Fruit fly (Drosophila melanogaster) whole organism, embryonic: ENCODE measurements around the gene mRpL37.

Experiments
- Abd-B ChIP-seq: fragments of 200-800 bp; sonication (Bioruptor generic); optimal IDR thresholded peaks from 2 replicates; lab custom pipeline; 2018; ENCODE audit warnings: missing biosample characterization, mild to moderate bottlenecking, missing genetic modification characterization, moderate library complexity
- Blimp-1 ChIP-seq: fragments of 200-800 bp; sonication (Bioruptor generic); optimal IDR thresholded peaks from 3 replicates; lab custom pipeline; 2018; ENCODE audit warnings: missing biosample characterization, missing genetic modification characterization, mild to moderate bottlenecking, moderate library complexity, missing genetic modification reagents
- CG10979 ChIP-seq: fragments of 200-800 bp; sonication (Bioruptor generic); optimal IDR thresholded peaks from 2 replicates; lab custom pipeline; 2018; ENCODE audit warnings: missing biosample characterization, mild to moderate bottlenecking, missing genetic modification characterization, moderate library complexity
- CG12104 ChIP-seq: fragments of 200-800 bp; sonication (Bioruptor generic); optimal IDR thresholded peaks from 3 replicates; lab custom pipeline; 2016; ENCODE audit warnings: missing biosample characterization, missing genetic modification characterization
- CG12155 ChIP-seq: fragments of 200-800 bp; sonication (Bioruptor generic); optimal IDR thresholded peaks from 3 replicates; lab custom pipeline; 2016; ENCODE audit warnings: missing biosample characterization, missing genetic modification characterization
- CG15073 ChIP-seq: fragments of 200-800 bp; sonication (Bioruptor generic); optimal IDR thresholded peaks from 2 replicates; lab custom pipeline; 2016; ENCODE audit warnings: missing biosample characterization, missing genetic modification characterization
- CG15269 ChIP-seq: fragments of 200-800 bp; sonication (Bioruptor generic); optimal IDR thresholded peaks from 2 replicates; lab custom pipeline; 2018; ENCODE audit warnings: missing biosample characterization, mild to moderate bottlenecking, missing genetic modification characterization, moderate library complexity
- CG16813 ChIP-seq: fragments of 200-800 bp; sonication (Bioruptor generic); IDR thresholded peaks from 3 replicates; pipeline ENCODE4 v1.3.6; 2022; ENCODE audit warnings: missing biosample characterization, missing genetic modification characterization; ENCODE audit not compliant: partially characterized antibody
- CG17186 ChIP-seq: fragments of 200-800 bp; sonication (Bioruptor generic); optimal IDR thresholded peaks from 3 replicates; lab custom pipeline; 2017; ENCODE audit warnings: missing biosample characterization, missing genetic modification reagents, missing genetic modification characterization
- CG18262 ChIP-seq: fragments of 200-800 bp; optimal IDR thresholded peaks from 3 replicates; lab custom pipeline; 2019; ENCODE audit warnings: missing biosample characterization, mild to moderate bottlenecking, missing genetic modification characterization, moderate library complexity
- CG2120 ChIP-seq: fragments of 200-800 bp; sonication (Bioruptor generic); optimal IDR thresholded peaks from 3 replicates; lab custom pipeline; 2016; ENCODE audit warnings: missing biosample characterization, missing genetic modification characterization
- CG2202 ChIP-seq: fragments of 200-800 bp; sonication (Bioruptor generic); optimal IDR thresholded peaks from 2 replicates; lab custom pipeline; 2018; ENCODE audit warnings: missing biosample characterization, mild to moderate bottlenecking, missing genetic modification characterization
- CG2712 ChIP-seq: fragments of 200-800 bp; optimal IDR thresholded peaks from 3 replicates; lab custom pipeline; 2019; ENCODE audit warnings: missing biosample characterization, mild to moderate bottlenecking, missing genetic modification characterization, moderate library complexity
- CG31388 ChIP-seq: fragments of 200-800 bp; sonication (Bioruptor generic); optimal IDR thresholded peaks from 2 replicates; lab custom pipeline; 2016; ENCODE audit warnings: missing biosample characterization, missing genetic modification characterization
- CG3995 ChIP-seq: fragments of 200-800 bp; sonication (Bioruptor generic); optimal IDR thresholded peaks from 3 replicates; lab custom pipeline; 2016; ENCODE audit warnings: missing biosample characterization, missing genetic modification characterization
- CG4424 ChIP-seq: fragments of 200-800 bp; sonication (Bioruptor generic); optimal IDR thresholded peaks from 3 replicates; lab custom pipeline; 2016; ENCODE audit warnings: missing biosample characterization, missing genetic modification characterization
- CG4617 ChIP-seq: fragments of 200-800 bp; sonication (Bioruptor generic); optimal IDR thresholded peaks from 3 replicates; lab custom pipeline; 2016; ENCODE audit warnings: missing biosample characterization, missing genetic modification characterization, borderline replicate concordance
- CG5180 ChIP-seq: fragments of 200-800 bp; sonication (Bioruptor generic); optimal IDR thresholded peaks from 3 replicates; lab custom pipeline; 2017; ENCODE audit warnings: missing biosample characterization, missing genetic modification characterization, mild to moderate bottlenecking, moderate library complexity, missing genetic modification reagents
- CG6654 ChIP-seq: fragments of 200-800 bp; sonication (Bioruptor generic); optimal IDR thresholded peaks from 2 replicates; lab custom pipeline; 2017; ENCODE audit warnings: missing biosample characterization, mild to moderate bottlenecking, missing genetic modification characterization
- CG6689 ChIP-seq: fragments of 200-800 bp; sonication (Bioruptor generic); IDR thresholded peaks from 2 replicates; pipeline ENCODE4 v1.3.6; 2022; ENCODE audit warnings: missing biosample characterization, missing genetic modification characterization
- CG6791 ChIP-seq: fragments of 200-800 bp; sonication (Bioruptor generic); IDR thresholded peaks from 3 replicates; pipeline ENCODE4 v1.3.6; 2022; ENCODE audit warnings: missing biosample characterization, missing genetic modification characterization; ENCODE audit not compliant: partially characterized antibody
- CTCF ChIP-seq: fragments of 200-800 bp; sonication (Bioruptor generic); optimal IDR thresholded peaks from 2 replicates; lab custom pipeline; 2017; ENCODE audit warnings: missing biosample characterization, mild to moderate bottlenecking, missing genetic modification characterization, moderate library complexity
- H2.0 ChIP-seq: fragments of 200-800 bp; sonication (Bioruptor generic); IDR thresholded peaks from 2 replicates; pipeline ENCODE4 v1.3.6; 2022; ENCODE audit warnings: missing biosample characterization, missing genetic modification characterization
- Hmr ChIP-seq: fragments of 200-800 bp; sonication (Bioruptor generic); optimal IDR thresholded peaks from 3 replicates; lab custom pipeline; 2017; ENCODE audit warnings: mild to moderate bottlenecking, missing biosample characterization, missing genetic modification reagents, missing genetic modification characterization
- Neu2 ChIP-seq: fragments of 200-800 bp; sonication (Bioruptor generic); optimal IDR thresholded peaks from 3 replicates; lab custom pipeline; 2016; ENCODE audit warnings: missing biosample characterization, missing genetic modification characterization, borderline replicate concordance
- Optix ChIP-seq: fragments of 200-800 bp; sonication (Bioruptor generic); IDR thresholded peaks from 3 replicates; pipeline ENCODE4 v1.3.6; 2022; ENCODE audit warnings: missing biosample characterization, missing genetic modification characterization
- Ravus ChIP-seq: fragments of 200-800 bp; sonication (Bioruptor generic); IDR thresholded peaks from 2 replicates; pipeline ENCODE4 v1.3.6; 2022; ENCODE audit warnings: missing biosample characterization, missing genetic modification characterization
- Ssrp ChIP-seq: fragments of 200-800 bp; sonication (Bioruptor generic); optimal IDR thresholded peaks from 2 replicates; lab custom pipeline; 2018; ENCODE audit warnings: missing biosample characterization, mild to moderate bottlenecking, missing genetic modification characterization, moderate library complexity
- Stat92E ChIP-seq, 3 experiments: fragments of >200 bp in 2 of 3; fragments of 200-800 bp in 1 of 3; sonication (Bioruptor generic) in 1 of 3; optimal IDR thresholded peaks; 2 replicates each; lab custom pipeline; 2017 to 2019; ENCODE audit warnings: missing biosample characterization in 3 of 3, missing genetic modification characterization in 3 of 3, mild to moderate bottlenecking in 1 of 3, moderate library complexity in 1 of 3
- Xrp1 ChIP-seq: fragments of 200-800 bp; sonication (Bioruptor generic); IDR thresholded peaks from 2 replicates; pipeline ENCODE4 v1.3.6; 2022; ENCODE audit warnings: missing biosample characterization, missing genetic modification characterization
- al ChIP-seq: fragments of 200-800 bp; sonication (Bioruptor generic); IDR thresholded peaks from 2 replicates; pipeline ENCODE4 v1.3.6; 2022; ENCODE audit warnings: missing biosample characterization, missing genetic modification characterization
- ase ChIP-seq: fragments of 200-800 bp; sonication (Bioruptor generic); IDR thresholded peaks from 3 replicates; pipeline ENCODE4 v1.3.6; 2022; ENCODE audit warnings: missing biosample characterization, missing genetic modification characterization
- bsh ChIP-seq, 2 experiments: fragments of 200-800 bp; sonication (Bioruptor generic); optimal IDR thresholded peaks; 2 replicates each; lab custom pipeline; 2017 to 2018; ENCODE audit warnings: mild to moderate bottlenecking in 2 of 2, missing biosample characterization in 2 of 2, missing genetic modification characterization in 2 of 2, moderate library complexity in 1 of 2
- chn ChIP-seq: fragments of 200-800 bp; sonication (Bioruptor generic); optimal IDR thresholded peaks from 2 replicates; lab custom pipeline; 2016; ENCODE audit warnings: missing biosample characterization, missing genetic modification characterization
- dmrt99B ChIP-seq: fragments of 200-800 bp; sonication (Bioruptor generic); optimal IDR thresholded peaks from 2 replicates; lab custom pipeline; 2018; ENCODE audit warnings: missing biosample characterization, mild to moderate bottlenecking, missing genetic modification characterization, moderate library complexity
- dysf ChIP-seq: fragments of 200-800 bp; sonication (Bioruptor generic); IDR thresholded peaks from 3 replicates; pipeline ENCODE4 v1.3.6; 2022; ENCODE audit warnings: missing biosample characterization, missing genetic modification characterization
- esg ChIP-seq: fragments of 200-800 bp; sonication (Bioruptor generic); conservative IDR thresholded peaks from 2 replicates; pipeline ENCODE4 v1.3.6; 2022; ENCODE audit warnings: missing biosample characterization, missing genetic modification characterization
- fd3F ChIP-seq: fragments of 200-800 bp; sonication (Bioruptor generic); optimal IDR thresholded peaks from 2 replicates; lab custom pipeline; 2018; ENCODE audit warnings: missing biosample characterization, mild to moderate bottlenecking, missing genetic modification characterization, moderate library complexity
- kah ChIP-seq: fragments of 200-800 bp; sonication (Bioruptor generic); optimal IDR thresholded peaks from 2 replicates; lab custom pipeline; 2018; ENCODE audit warnings: missing biosample characterization, mild to moderate bottlenecking, missing genetic modification characterization
- kay ChIP-seq: fragments of 200-800 bp; sonication (Bioruptor generic); optimal IDR thresholded peaks from 2 replicates; lab custom pipeline; 2016; ENCODE audit warnings: missing biosample characterization, missing genetic modification characterization
- lbe ChIP-seq: fragments of 200-800 bp; sonication (Bioruptor generic); optimal IDR thresholded peaks from 2 replicates; lab custom pipeline; 2016; ENCODE audit warnings: missing biosample characterization, mild to moderate bottlenecking, missing genetic modification characterization
- nerfin-1 ChIP-seq: fragments of 200-800 bp; sonication (Bioruptor generic); optimal IDR thresholded peaks from 3 replicates; lab custom pipeline; 2019; ENCODE audit warnings: missing biosample characterization, mild to moderate bottlenecking, missing genetic modification characterization, moderate library complexity
- nom ChIP-seq: fragments of 200-800 bp; sonication (Bioruptor generic); optimal IDR thresholded peaks from 2 replicates; lab custom pipeline; 2017; ENCODE audit warnings: missing biosample characterization, missing genetic modification characterization, mild to moderate bottlenecking, moderate library complexity, missing genetic modification reagents
- pho ChIP-seq: fragments of 200-800 bp; sonication (Bioruptor generic); optimal IDR thresholded peaks from 2 replicates; lab custom pipeline; 2016; ENCODE audit warnings: missing biosample characterization, missing genetic modification characterization
- stwl ChIP-seq: fragments of 200-800 bp; sonication (Bioruptor generic); optimal IDR thresholded peaks from 3 replicates; lab custom pipeline; 2018; ENCODE audit warnings: missing biosample characterization, mild to moderate bottlenecking, missing genetic modification characterization, moderate library complexity
- vnd ChIP-seq: fragments of 200-800 bp; sonication (Bioruptor generic); IDR thresholded peaks from 3 replicates; pipeline ENCODE4 v1.3.6; 2022; ENCODE audit warnings: missing biosample characterization, missing genetic modification characterization; ENCODE audit not compliant: partially characterized antibody
- vvl ChIP-seq: fragments of 200-800 bp; sonication (Bioruptor generic); IDR thresholded peaks from 2 replicates; pipeline ENCODE4 v1.3.6; 2022; ENCODE audit warnings: missing biosample characterization, missing genetic modification characterization
- zfh1 ChIP-seq: fragments of 200-800 bp; sonication (Bioruptor generic); IDR thresholded peaks from 3 replicates; pipeline ENCODE4 v1.3.6; 2022; ENCODE audit warnings: missing biosample characterization, missing genetic modification characterization

Gene mRpL37

DNA sequence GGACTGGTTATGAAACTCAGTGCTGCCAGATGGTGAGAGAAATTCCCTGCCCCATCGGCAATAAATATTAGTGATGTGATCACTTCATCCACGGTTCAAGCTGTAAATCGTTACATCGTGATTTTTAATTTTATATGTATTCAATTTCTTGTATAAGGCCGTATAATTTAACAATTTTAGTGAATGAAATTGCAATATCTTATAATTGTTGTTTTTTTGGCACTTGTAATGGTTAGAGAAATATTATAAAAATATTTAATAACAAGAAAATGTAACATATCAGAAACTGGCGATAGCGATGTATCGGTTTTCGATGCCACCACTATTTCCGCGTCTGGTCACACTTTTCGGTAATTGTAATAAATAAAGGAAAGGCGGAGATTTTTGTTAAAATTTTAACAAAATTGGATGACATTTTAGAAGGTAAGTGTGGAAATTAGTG lies at the start of gene mRpL37, which contains the start of gene Rbp1 (continued):
- TF ChIP-seq al (GFP tag; lab: Robert Waterston, UW) = peak; percentile 85
- TF ChIP-seq CG12155 (GFP tag; lab: Kevin White, UChicago) = peak; percentile 79
- TF ChIP-seq kah (GFP tag; lab: Kevin White, UChicago) = no peak
- peak; percentile 80 for TF ChIP-seq CG2120
- TF ChIP-seq CG4424 (GFP tag; lab: Kevin White, UChicago) = peak; percentile 77
- TF ChIP-seq dmrt99B (tag; lab: Kevin White, UChicago) = no peak
- peak; percentile 60; the same call in 2 of the 3 replicates for TF ChIP-seq CG6791 (GFP tag; lab: Robert Waterston, UW)
- peak in 1 of 3 experiments; percentile 30 for TF ChIP-seq Stat92E (GFP tag; optimal IDR thresholded peaks at IDR 0.05; lab: Kevin White, UChicago)
- no peak; the same call in 1 of the 2 replicates for TF ChIP-seq Ravus
- peak; percentile 89 for TF ChIP-seq CG2712 (tag; lab: Kevin White, UChicago)
- peak; percentile 47 for TF ChIP-seq esg (GFP tag; lab: Robert Waterston, UW)
- TF ChIP-seq CG3995 (GFP tag; lab: Kevin White, UChicago) = peak; percentile 98
- TF ChIP-seq lbe (GFP tag; lab: Kevin White, UChicago) = no peak
- no peak for TF ChIP-seq CG31388 (GFP tag; lab: Kevin White, UChicago)

dm6 chr3R:10832526-10833165 lies 48.8 kb upstream of the mRpL37 start:
- TF ChIP-seq CTCF (GFP tag; lab: Kevin White, UChicago) (no peak), ase (GFP tag; lab: Robert Waterston, UW) (0 out of 3 replicates have a peak, but pooled peaks have one; percentile 17), Xrp1 (GFP tag; lab: Robert Waterston, UW) (no peak), stwl (tag; lab: Kevin White, UChicago) (no peak), kay (GFP tag; lab: Kevin White, UChicago) (no peak), bsh (GFP tag; optimal IDR thresholded peaks at IDR 0.05; lab: Kevin White, UChicago) (peak in 1 of 2 experiments; percentile 67), CG12104 (GFP tag; lab: Kevin White, UChicago) (no peak), CG4617 (no peak), Abd-B (GFP tag; lab: Kevin White, UChicago) (peak; percentile 8), Neu2 (no peak), CG5180 (GFP tag; lab: Kevin White, UChicago) (no peak), nom (GFP tag; lab: Kevin White, UChicago) (peak; percentile 79), CG6689 (peak; percentile 32; the same call in 1 of the 2 replicates), pho (GFP tag; lab: Kevin White, UChicago) (no peak), chn (GFP tag; lab: Kevin White, UChicago) (no peak), CG6654 (GFP tag; lab: Kevin White, UChicago) (no peak), Blimp-1 (GFP tag; lab: Kevin White, UChicago) (peak; percentile 17), vnd (GFP tag; lab: Robert Waterston, UW) (no peak), CG15073 (GFP tag; lab: Kevin White, UChicago) (no peak), zfh1 (GFP tag; lab: Robert Waterston, UW) (peak; percentile 55; the same call in 1 of the 3 replicates), CG17186 (no peak), CG2712 (tag; lab: Kevin White, UChicago) (no peak), CG16813 (GFP tag; lab: Robert Waterston, UW) (no peak), nerfin-1 (tag; lab: Kevin White, UChicago) (no peak), H2.0 (no peak), fd3F (GFP tag; lab: Kevin White, UChicago) (no peak), Hmr (GFP tag; lab: Kevin White, UChicago) (no peak), Ssrp (tag; lab: Kevin White, UChicago) (no peak), vvl (GFP tag; lab: Robert Waterston, UW) (no peak), CG15269 (tag; lab: Kevin White, UChicago) (no peak), dysf (GFP tag; lab: Robert Waterston, UW) (0 out of 3 replicates have a peak, but pooled peaks have one; percentile 40), CG18262 (peak; percentile 11), CG10979 (tag; lab: Kevin White, UChicago) (peak; percentile 27), CG2202 (no peak), Optix (GFP tag; lab: Robert Waterston, UW) (no peak)
